Worm (Caenorhabditis elegans) whole organism, late embryonic: ENCODE measurements around the gene C51E3.6.

Experiments used
- K09A11.1 ChIP-seq: sonication (generic microtip); optimal IDR thresholded peaks from 2 replicates; lab custom pipeline; 2017; ENCODE audit warnings: antibody characterized with exemption, mild to moderate bottlenecking, missing genetic modification characterization, missing compliant biosample characterization; ENCODE audit not compliant: insufficient read depth
- T23F11.4 ChIP-seq: fragments of 200-800 bp; sonication (Bioruptor generic); optimal IDR thresholded peaks from 2 replicates; lab custom pipeline; 2018; ENCODE audit warnings: mild to moderate bottlenecking, missing genetic modification characterization, missing compliant biosample characterization
- Y22D7AL.16 ChIP-seq: sonication (generic microtip); optimal IDR thresholded peaks from 2 replicates; lab custom pipeline; 2016; ENCODE audit warnings: missing genetic modification characterization, missing compliant biosample characterization
- ahr-1 ChIP-seq: sonication (generic microtip); optimal IDR thresholded peaks from 2 replicates; lab custom pipeline; 2016; ENCODE audit warnings: missing genetic modification characterization, missing compliant biosample characterization
- ceh-18 ChIP-seq: sonication (generic microtip); optimal IDR thresholded peaks from 2 replicates; lab custom pipeline; 2016; ENCODE audit warnings: missing genetic modification characterization, missing compliant biosample characterization
- ceh-2 ChIP-seq: sonication (generic microtip); optimal IDR thresholded peaks from 2 replicates; lab custom pipeline; 2016; ENCODE audit warnings: missing genotype, missing genetic modification characterization, missing compliant biosample characterization
- ceh-24 ChIP-seq: sonication (generic microtip); optimal IDR thresholded peaks from 2 replicates; lab custom pipeline; 2016; ENCODE audit warnings: mild to moderate bottlenecking, missing genetic modification characterization, missing compliant biosample characterization
- ceh-30 ChIP-seq: fragments of 150-350 bp; optimal IDR thresholded peaks from 2 replicates; lab custom pipeline; 2014; ENCODE audit warnings: missing biosample characterization, missing genetic modification characterization
- ceh-6 ChIP-seq: fragments of 200-800 bp; sonication (Bioruptor generic); optimal IDR thresholded peaks from 2 replicates; lab custom pipeline; 2018; ENCODE audit warnings: mild to moderate bottlenecking, missing genetic modification characterization, missing compliant biosample characterization
- ceh-9 ChIP-seq: sonication (generic microtip); optimal IDR thresholded peaks from 2 replicates; lab custom pipeline; 2016; ENCODE audit warnings: mild to moderate bottlenecking, missing genetic modification characterization, inconsistent platforms, missing compliant biosample characterization
- dmd-4 ChIP-seq: sonication (generic microtip); optimal IDR thresholded peaks from 2 replicates; lab custom pipeline; 2016; ENCODE audit warnings: borderline replicate concordance, missing genetic modification characterization, missing compliant biosample characterization
- elt-2 ChIP-seq: sonication (generic microtip); optimal IDR thresholded peaks from 2 replicates; lab custom pipeline; 2016; ENCODE audit warnings: missing genetic modification reagents, missing genetic modification characterization, missing compliant biosample characterization
- elt-4 ChIP-seq: sonication (generic microtip); optimal IDR thresholded peaks from 2 replicates; lab custom pipeline; 2016; ENCODE audit warnings: missing genetic modification characterization, missing compliant biosample characterization
- fax-1 ChIP-seq: sonication (generic microtip); optimal IDR thresholded peaks from 2 replicates; lab custom pipeline; 2016; ENCODE audit warnings: missing genotype, missing genetic modification characterization, missing compliant biosample characterization
- fkh-10 ChIP-seq: fragments of 150-350 bp; optimal IDR thresholded peaks from 2 replicates; lab custom pipeline; 2014; ENCODE audit warnings: missing biosample characterization, missing genetic modification reagents, missing genetic modification characterization
- fkh-6 ChIP-seq: sonication (generic microtip); optimal IDR thresholded peaks from 2 replicates; lab custom pipeline; 2016; ENCODE audit warnings: missing genetic modification characterization, missing compliant biosample characterization
- hlh-13 ChIP-seq: fragments of 200-800 bp; sonication (Bioruptor generic); optimal IDR thresholded peaks from 2 replicates; lab custom pipeline; 2018; ENCODE audit warnings: mild to moderate bottlenecking, missing genetic modification characterization, missing compliant biosample characterization
- hlh-15 ChIP-seq: sonication (generic microtip); optimal IDR thresholded peaks from 2 replicates; lab custom pipeline; 2016; ENCODE audit warnings: missing genetic modification characterization, missing compliant biosample characterization
- lin-11 ChIP-seq: fragments of 200-800 bp; sonication (Bioruptor generic); optimal IDR thresholded peaks from 2 replicates; lab custom pipeline; 2018; ENCODE audit warnings: mild to moderate bottlenecking, missing genetic modification characterization, missing compliant biosample characterization
- mec-3 ChIP-seq: sonication (generic microtip); optimal IDR thresholded peaks from 2 replicates; lab custom pipeline; 2016; ENCODE audit warnings: borderline replicate concordance, missing genetic modification characterization, missing compliant biosample characterization
- nfya-1 ChIP-seq: sonication (generic microtip); optimal IDR thresholded peaks from 2 replicates; lab custom pipeline; 2017; ENCODE audit warnings: missing genetic modification characterization, mild to moderate bottlenecking, missing compliant biosample characterization, antibody characterized with exemption, moderate library complexity
- nhr-11 ChIP-seq: fragments of 150-350 bp; optimal IDR thresholded peaks from 2 replicates; lab custom pipeline; 2014; ENCODE audit warnings: missing biosample characterization, missing genetic modification characterization
- npax-4 ChIP-seq: sonication (generic microtip); optimal IDR thresholded peaks from 2 replicates; lab custom pipeline; 2016; ENCODE audit warnings: missing genetic modification characterization, missing compliant biosample characterization
- odd-2 ChIP-seq: sonication (generic microtip); optimal IDR thresholded peaks from 2 replicates; lab custom pipeline; 2017; ENCODE audit warnings: antibody characterized with exemption, mild to moderate bottlenecking, missing genetic modification characterization, missing compliant biosample characterization
- pag-3 ChIP-seq: sonication (generic microtip); optimal IDR thresholded peaks from 2 replicates; lab custom pipeline; 2016; ENCODE audit warnings: missing compliant biosample characterization, missing genetic modification characterization, borderline replicate concordance
- rnt-1 ChIP-seq: sonication (generic microtip); optimal IDR thresholded peaks from 2 replicates; lab custom pipeline; 2016; ENCODE audit warnings: missing genetic modification characterization, missing compliant biosample characterization
- sdc-2 ChIP-seq: sonication (generic microtip); optimal IDR thresholded peaks from 2 replicates; lab custom pipeline; 2016; ENCODE audit warnings: missing genotype, missing genetic modification characterization, missing compliant biosample characterization
- sox-4 ChIP-seq: sonication (generic microtip); optimal IDR thresholded peaks from 2 replicates; lab custom pipeline; 2017; ENCODE audit warnings: mild to moderate bottlenecking, missing genetic modification characterization, inconsistent platforms, missing compliant biosample characterization
- ttx-3 ChIP-seq: sonication (generic microtip); optimal IDR thresholded peaks from 2 replicates; lab custom pipeline; 2016; ENCODE audit warnings: missing genetic modification reagents, missing genetic modification characterization, missing compliant biosample characterization
- unc-42 ChIP-seq: sonication (generic microtip); optimal IDR thresholded peaks from 2 replicates; lab custom pipeline; 2016; ENCODE audit warnings: missing genotype, missing genetic modification characterization, missing compliant biosample characterization
- ztf-16 ChIP-seq: sonication (generic microtip); optimal IDR thresholded peaks from 2 replicates; lab custom pipeline; 2017; ENCODE audit warnings: missing genetic modification characterization, missing compliant biosample characterization

Gene C51E3.6

ce11 chrV:10134077-10134693 lies 32.1 kb downstream of the C51E3.6 start, which contains the start of the genes C08B6.18, wdr-20 and C08B6.8:
TSS of gene C08B6.18 (minus strand) at chrV:10134127.
TSS of gene wdr-20 (minus strand) at chrV:10134158.
TSS of gene C08B6.8 (plus strand) at chrV:10134643.
- TF ChIP-seq hlh-13 (no peak), odd-2 (no peak), fkh-6 (tag; lab: Kevin White, UChicago) (no peak), sdc-2 (tag; lab: Kevin White, UChicago) (no peak), unc-42 (tag; lab: Kevin White, UChicago) (peak; percentile 4), ceh-9 (tag; lab: Kevin White, UChicago) (no peak)

- TF ChIP-seq K09A11.1 (tag; lab: Kevin White, UChicago), result no peak
- no peak for TF ChIP-seq ttx-3
- TF ChIP-seq pag-3 (tag; lab: Kevin White, UChicago), result no peak
- TF ChIP-seq elt-2 (tag; lab: Kevin White, UChicago), result no peak
- TF ChIP-seq ceh-9 (tag; lab: Kevin White, UChicago), result no peak
- TF ChIP-seq hlh-15, result no peak
- TF ChIP-seq ceh-2 (tag; lab: Kevin White, UChicago), result no peak
- TF ChIP-seq Y22D7AL.16 (tag; lab: Kevin White, UChicago), result no peak
These were observed 33.0 kb downstream of the C51E3.6 start for ce11 chrV:10133277-10133676.

ce11 chrV:10130195-10130594 lies 36.1 kb downstream of the C51E3.6 start, which contains the start of gene aos-1:
TSS of gene aos-1 (minus strand) at chrV:10130295.
- TF ChIP-seq mec-3 (tag; lab: Kevin White, UChicago) (no peak), ztf-16 (tag; lab: Kevin White, UChicago) (no peak), rnt-1 (tag; lab: Kevin White, UChicago) (no peak), npax-4 (no peak), dmd-4 (tag; lab: Kevin White, UChicago) (no peak), ceh-6 (GFP tag; lab: Kevin White, UChicago) (no peak), ahr-1 (no peak), ceh-24 (no peak), ceh-18 (tag; lab: Kevin White, UChicago) (no peak), elt-4 (tag; lab: Kevin White, UChicago) (no peak), ceh-9 (tag; lab: Kevin White, UChicago) (no peak), fkh-10 (GFP tag; lab: Kevin White, UChicago) (no peak), lin-11 (tag; lab: Kevin White, UChicago) (no peak), nfya-1 (tag; lab: Kevin White, UChicago) (no peak), K09A11.1 (tag; lab: Kevin White, UChicago) (no peak), ceh-30 (tag; lab: Kevin White, UChicago) (no peak), nhr-11 (tag; lab: Kevin White, UChicago) (no peak), sox-4 (tag; lab: Kevin White, UChicago) (no peak), hlh-13 (no peak)
- TF ChIP-seq, all 69 proteins: peak for 0

- no peak for TF ChIP-seq T23F11.4 (GFP tag; lab: Kevin White, UChicago)
- peak; percentile 81 for TF ChIP-seq elt-2 (tag; lab: Kevin White, UChicago)
- TF ChIP-seq, all 69 proteins: peak for 1
These were observed 41.3 kb downstream of the C51E3.6 start, which contains the start of gene C08B6.10 for ce11 chrV:10124799-10125548. TSS of gene C08B6.10 (plus strand) at chrV:10125498.

- TF ChIP-seq npax-4 (no peak), nfya-1 (tag; lab: Kevin White, UChicago) (no peak), elt-2 (tag; lab: Kevin White, UChicago) (no peak), ceh-2 (tag; lab: Kevin White, UChicago) (no peak), ceh-9 (tag; lab: Kevin White, UChicago) (no peak), fax-1 (no peak), ztf-16 (tag; lab: Kevin White, UChicago) (no peak), Y22D7AL.16 (tag; lab: Kevin White, UChicago) (no peak), elt-4 (tag; lab: Kevin White, UChicago) (no peak), ceh-24 (no peak), unc-42 (tag; lab: Kevin White, UChicago) (no peak)
These were observed 42.9 kb downstream of the C51E3.6 start, which contains the start of gene C08B6.6 for ce11 chrV:10123324-10123723. TSS of gene C08B6.6 (plus strand) at chrV:10123624.
